Worm (Caenorhabditis elegans) whole organism, L2 larva: Measurements from ENCODE around the gene T06F4.1.

ENCODE experiments used
- C34F6.9 ChIP-seq: fragments of 150-350 bp; optimal IDR thresholded peaks from 2 replicates; lab custom pipeline; 2014; ENCODE audit warnings: missing biosample characterization, missing genetic modification characterization
- F13H6.1 ChIP-seq: sonication (generic microtip); optimal IDR thresholded peaks from 2 replicates; lab custom pipeline; 2016; ENCODE audit warnings: missing genetic modification characterization, missing compliant biosample characterization
- aly-2 ChIP-seq: fragments of 150-350 bp; optimal IDR thresholded peaks from 2 replicates; lab custom pipeline; 2014; ENCODE audit warnings: missing biosample characterization, missing genetic modification characterization
- ama-1 ChIP-seq: fragments of 150-350 bp; optimal IDR thresholded peaks from 2 replicates; lab custom pipeline; 2018; ENCODE audit warnings: inconsistent platforms
- blmp-1 ChIP-seq: sonication (generic microtip); optimal IDR thresholded peaks from 2 replicates; lab custom pipeline; 2017; ENCODE audit warnings: missing genetic modification characterization, mild to moderate bottlenecking, missing compliant biosample characterization, antibody characterized with exemption, moderate library complexity; ENCODE audit not compliant: insufficient read depth
- dmd-4 ChIP-seq: sonication (generic microtip); optimal IDR thresholded peaks from 2 replicates; lab custom pipeline; 2017; ENCODE audit warnings: missing biosample characterization, missing genetic modification characterization
- egl-27 ChIP-seq: sonication (generic microtip); optimal IDR thresholded peaks from 3 replicates; lab custom pipeline; 2017; ENCODE audit warnings: missing biosample characterization, missing genetic modification reagents, missing genetic modification characterization
- elt-1 ChIP-seq: fragments of 150-350 bp; optimal IDR thresholded peaks from 2 replicates; lab custom pipeline; 2014; ENCODE audit warnings: missing biosample characterization, missing genetic modification characterization
- elt-3 ChIP-seq: sonication (generic microtip); optimal IDR thresholded peaks from 2 replicates; lab custom pipeline; 2017; ENCODE audit warnings: missing biosample characterization, missing genetic modification characterization
- fos-1 ChIP-seq: fragments of 150-350 bp; optimal IDR thresholded peaks from 2 replicates; lab custom pipeline; 2014; ENCODE audit warnings: missing biosample characterization, missing genetic modification characterization
- lsy-2 ChIP-seq, 2 experiments: fragments of 150-350 bp in 1 of 2; sonication (generic microtip) in 1 of 2; optimal IDR thresholded peaks; 2 replicates each; lab custom pipeline; 2014 to 2017; ENCODE audit warnings: missing biosample characterization in 2 of 2, missing genetic modification characterization in 2 of 2
- mab-5 ChIP-seq: fragments of 150-350 bp; optimal IDR thresholded peaks from 2 replicates; lab custom pipeline; 2014; ENCODE audit warnings: missing biosample characterization, missing genetic modification characterization
- mbf-1 ChIP-seq: sonication (generic microtip); optimal IDR thresholded peaks from 2 replicates; lab custom pipeline; 2017; ENCODE audit warnings: missing biosample characterization, missing genetic modification characterization
- mdl-1 ChIP-seq, 2 experiments: fragments of 150-350 bp in 1 of 2; sonication (generic microtip) in 1 of 2; optimal IDR thresholded peaks; 2 replicates each; lab custom pipeline; 2017; ENCODE audit warnings: missing biosample characterization in 2 of 2, missing genetic modification characterization in 2 of 2
- nhr-10 ChIP-seq: sonication (generic microtip); optimal IDR thresholded peaks from 2 replicates; lab custom pipeline; 2017; ENCODE audit warnings: missing biosample characterization, missing genetic modification characterization
- nhr-12 ChIP-seq: fragments of 150-350 bp; optimal IDR thresholded peaks from 2 replicates; lab custom pipeline; 2014; ENCODE audit warnings: missing biosample characterization, missing genetic modification characterization
- nhr-129 ChIP-seq: fragments of 150-350 bp; optimal IDR thresholded peaks from 2 replicates; lab custom pipeline; 2014; ENCODE audit warnings: missing biosample characterization, missing genetic modification characterization
- nhr-21 ChIP-seq: fragments of 150-350 bp; optimal IDR thresholded peaks from 2 replicates; lab custom pipeline; 2014; ENCODE audit warnings: missing biosample characterization, missing genetic modification characterization
- nhr-23 ChIP-seq: fragments of 150-350 bp; optimal IDR thresholded peaks from 2 replicates; lab custom pipeline; 2014; ENCODE audit warnings: missing biosample characterization, missing genetic modification reagents, missing genetic modification characterization
- nhr-25 ChIP-seq: fragments of 150-350 bp; sonication (generic microtip); optimal IDR thresholded peaks from 3 replicates; lab custom pipeline; 2014; ENCODE audit warnings: missing biosample characterization, missing genetic modification characterization
- nhr-6 ChIP-seq: fragments of 150-350 bp; optimal IDR thresholded peaks from 2 replicates; lab custom pipeline; 2014; ENCODE audit warnings: missing biosample characterization, missing genetic modification characterization
- peb-1 ChIP-seq: fragments of 150-350 bp; optimal IDR thresholded peaks from 2 replicates; lab custom pipeline; 2014; ENCODE audit warnings: missing biosample characterization, missing genetic modification characterization
- sem-4 ChIP-seq: fragments of 150-350 bp; optimal IDR thresholded peaks from 2 replicates; lab custom pipeline; 2014; ENCODE audit warnings: missing biosample characterization, missing genetic modification reagents, missing genetic modification characterization
- skn-1 ChIP-seq: sonication (generic microtip); optimal IDR thresholded peaks from 2 replicates; lab custom pipeline; 2017; ENCODE audit warnings: missing biosample characterization, missing genetic modification characterization
- sma-9 ChIP-seq, 2 experiments: fragments of 150-350 bp in 1 of 2; sonication (generic microtip) in 1 of 2; optimal IDR thresholded peaks; 2 replicates each; lab custom pipeline; 2014 to 2016; ENCODE audit warnings: missing genetic modification characterization in 2 of 2, mild to moderate bottlenecking in 1 of 2, missing biosample characterization in 1 of 2, missing compliant biosample characterization in 1 of 2, missing genetic modification reagents in 1 of 2, moderate library complexity in 1 of 2
- snpc-4 ChIP-seq: fragments of 150-350 bp; optimal IDR thresholded peaks from 2 replicates; lab custom pipeline; 2014; ENCODE audit warnings: missing biosample characterization, missing genetic modification characterization
- unc-39 ChIP-seq: fragments of 150-350 bp; optimal IDR thresholded peaks from 2 replicates; lab custom pipeline; 2014; ENCODE audit warnings: missing biosample characterization, missing genetic modification characterization
- unc-55 ChIP-seq: fragments of 150-350 bp; sonication (generic microtip); optimal IDR thresholded peaks from 3 replicates; lab custom pipeline; 2014; ENCODE audit warnings: missing biosample characterization, missing genetic modification reagents, missing genetic modification characterization
- unc-62 ChIP-seq: fragments of 150-350 bp; optimal IDR thresholded peaks from 2 replicates; lab custom pipeline; 2014; ENCODE audit warnings: missing biosample characterization, missing genetic modification reagents, missing genetic modification characterization
- zag-1 ChIP-seq: fragments of 150-350 bp; optimal IDR thresholded peaks from 2 replicates; lab custom pipeline; 2014; ENCODE audit warnings: missing biosample characterization, missing genetic modification characterization
- ztf-4 ChIP-seq: fragments of 150-350 bp; optimal IDR thresholded peaks from 2 replicates; lab custom pipeline; 2014; ENCODE audit warnings: missing biosample characterization, missing genetic modification characterization

The T06F4.1 gene

DNA sequence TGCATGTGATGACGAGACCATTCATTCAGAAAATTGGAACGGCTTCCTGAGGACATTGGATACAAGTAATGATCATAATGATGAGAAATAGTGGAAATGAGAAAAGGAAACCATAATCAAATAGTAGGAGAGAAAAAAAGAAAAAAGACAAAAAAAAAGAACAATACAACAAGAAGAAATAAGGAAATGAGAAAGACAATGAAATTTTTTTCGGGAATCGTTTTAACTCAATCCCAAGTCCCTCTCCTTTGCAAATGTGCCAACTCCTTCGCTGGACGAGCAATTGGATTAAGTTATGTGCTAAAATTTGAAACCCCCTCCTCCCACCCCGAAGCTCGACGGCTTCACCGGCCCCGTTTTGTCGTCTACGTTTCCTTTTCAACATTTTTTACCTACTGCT lies 9.8 kb upstream of the T06F4.1 start:
- no peak for TF ChIP-seq elt-3 (tag; lab: Kevin White, UChicago)
- TF ChIP-seq unc-55 (GFP tag; lab: Kevin White, UChicago), result peak; percentile 6

DNA sequence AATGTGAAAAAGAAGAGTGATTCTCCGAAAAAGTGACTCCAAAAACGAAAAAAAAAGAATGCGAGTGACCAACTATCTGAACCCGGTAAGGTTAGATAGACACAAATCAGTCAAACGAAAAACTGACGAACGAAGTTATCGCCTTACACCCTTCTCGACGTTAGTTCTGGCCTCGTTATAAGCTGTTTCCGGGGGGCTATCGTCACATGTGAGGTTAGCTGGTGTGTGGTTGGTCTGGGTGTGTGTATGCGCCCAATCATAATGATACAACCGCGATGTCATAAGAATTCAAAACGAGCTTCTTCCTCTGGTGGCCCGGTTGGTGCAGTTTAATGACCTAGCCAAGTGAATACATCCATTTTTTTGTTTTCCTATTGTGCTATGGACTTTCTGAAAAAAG lies 6.3 kb upstream of the T06F4.1 start:
- no peak for TF ChIP-seq fos-1 (tag; lab: Kevin White, UChicago)
- TF ChIP-seq mdl-1 (tag; optimal IDR thresholded peaks at IDR 0.05; lab: Kevin White, UChicago), result no peak
- no peak for TF ChIP-seq snpc-4 (tag; lab: Kevin White, UChicago)
- no peak for TF ChIP-seq nhr-129
- TF ChIP-seq ztf-4 (tag; lab: Kevin White, UChicago), result no peak
- no peak for TF ChIP-seq C34F6.9
- TF ChIP-seq nhr-23 (tag; lab: Kevin White, UChicago), result no peak

DNA sequence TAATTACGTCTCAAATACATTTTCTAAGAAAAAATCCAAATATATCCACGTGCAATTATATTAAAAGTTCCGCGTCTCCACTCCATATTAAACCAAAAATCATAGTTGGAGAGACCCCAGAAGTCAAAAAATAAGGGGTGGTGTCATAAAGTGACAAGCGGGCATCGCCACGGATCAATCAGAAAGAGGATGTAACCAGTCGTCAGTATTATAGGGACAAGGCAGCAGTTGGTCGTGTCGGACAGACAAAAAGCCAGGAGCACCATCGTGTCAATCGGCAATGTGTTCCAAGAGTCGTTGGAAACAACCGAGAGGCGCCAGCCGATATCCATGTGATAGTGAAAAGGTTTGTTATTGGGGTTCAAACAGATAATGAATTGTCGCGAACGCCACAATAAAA lies 3.2 kb downstream of the T06F4.1 start:
- TF ChIP-seq F13H6.1 (peak; percentile 36), mbf-1 (tag; lab: Kevin White, UChicago) (no peak), nhr-10 (tag; lab: Kevin White, UChicago) (no peak), lsy-2 (tag; optimal IDR thresholded peaks at IDR 0.05; lab: Kevin White, UChicago) (peak in 1 of 2 experiments; percentile 6), sma-9 (GFP tag; optimal IDR thresholded peaks at IDR 0.05; lab: Kevin White, UChicago) (peak; percentile 14), sma-9 (tag; optimal IDR thresholded peaks at IDR 0.05; lab: Kevin White, UChicago) (no peak)

DNA sequence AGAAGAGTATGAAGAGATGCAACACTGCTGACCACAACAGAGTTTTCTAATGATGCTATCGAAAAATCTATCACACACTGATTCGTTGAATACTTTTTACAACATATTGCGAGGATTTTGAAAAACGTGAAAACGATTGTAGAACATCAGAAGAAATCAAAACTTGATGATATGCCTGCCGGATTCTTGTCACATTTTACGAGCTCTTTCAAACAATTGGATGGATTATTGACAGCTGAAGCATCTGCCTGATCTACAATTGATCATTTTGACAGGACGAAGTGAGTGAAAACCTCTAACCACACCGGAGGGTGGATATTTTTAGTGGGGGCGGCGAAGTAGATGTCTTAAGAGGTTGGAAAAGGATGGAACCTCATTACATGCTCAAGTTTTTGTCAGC lies 6.7 kb downstream of the T06F4.1 start:
- no peak for TF ChIP-seq elt-1 (tag; lab: Kevin White, UChicago)
- no peak for TF ChIP-seq unc-62 (GFP tag; lab: Kevin White, UChicago)
- TF ChIP-seq egl-27 (tag; lab: Kevin White, UChicago), result no peak
- TF ChIP-seq mab-5 (tag; lab: Kevin White, UChicago), result no peak
- TF ChIP-seq ztf-4 (tag; lab: Kevin White, UChicago), result no peak
- no peak for TF ChIP-seq nhr-12 (tag; lab: Kevin White, UChicago)
- no peak for TF ChIP-seq unc-39 (tag; lab: Kevin White, UChicago)
- TF ChIP-seq fos-1 (tag; lab: Kevin White, UChicago), result no peak
- TF ChIP-seq dmd-4 (tag; lab: Kevin White, UChicago), result no peak

DNA sequence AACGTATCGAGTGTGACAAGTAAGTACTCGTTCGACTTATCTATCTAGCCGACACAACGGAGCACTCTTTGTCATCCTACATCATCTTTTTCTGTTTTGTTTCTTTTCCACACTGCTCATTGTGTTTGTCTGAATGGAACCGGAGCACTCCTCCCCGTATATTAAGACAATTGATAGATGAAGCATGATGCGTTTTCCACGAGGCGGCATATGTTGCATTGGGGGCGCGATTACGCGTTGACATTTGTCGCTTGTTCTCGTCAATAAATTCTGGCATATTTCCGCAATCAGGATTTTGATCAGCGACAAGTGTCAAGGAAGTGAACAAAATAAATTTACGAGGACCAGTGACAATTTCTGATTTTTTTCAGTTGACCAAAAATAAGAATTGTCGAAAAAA lies 11.0 kb downstream of the T06F4.1 start:
- TF ChIP-seq unc-62 (GFP tag; lab: Kevin White, UChicago) (no peak), nhr-129 (no peak), peb-1 (tag; lab: Kevin White, UChicago) (no peak), elt-1 (tag; lab: Kevin White, UChicago) (no peak), nhr-25 (tag; lab: Kevin White, UChicago) (no peak), mdl-1 (tag; optimal IDR thresholded peaks at IDR 0.05; lab: Kevin White, UChicago) (no peak), unc-39 (tag; lab: Kevin White, UChicago) (no peak), nhr-6 (tag; lab: Kevin White, UChicago) (no peak), mab-5 (tag; lab: Kevin White, UChicago) (no peak), blmp-1 (tag; lab: Kevin White, UChicago) (no peak), elt-3 (tag; lab: Kevin White, UChicago) (no peak), aly-2 (no peak), fos-1 (tag; lab: Kevin White, UChicago) (no peak), skn-1 (no peak), nhr-12 (tag; lab: Kevin White, UChicago) (no peak), egl-27 (tag; lab: Kevin White, UChicago) (no peak), sem-4 (no peak), ama-1 (lab: Kevin White, UChicago) (no peak), zag-1 (tag; lab: Kevin White, UChicago) (no peak)

DNA sequence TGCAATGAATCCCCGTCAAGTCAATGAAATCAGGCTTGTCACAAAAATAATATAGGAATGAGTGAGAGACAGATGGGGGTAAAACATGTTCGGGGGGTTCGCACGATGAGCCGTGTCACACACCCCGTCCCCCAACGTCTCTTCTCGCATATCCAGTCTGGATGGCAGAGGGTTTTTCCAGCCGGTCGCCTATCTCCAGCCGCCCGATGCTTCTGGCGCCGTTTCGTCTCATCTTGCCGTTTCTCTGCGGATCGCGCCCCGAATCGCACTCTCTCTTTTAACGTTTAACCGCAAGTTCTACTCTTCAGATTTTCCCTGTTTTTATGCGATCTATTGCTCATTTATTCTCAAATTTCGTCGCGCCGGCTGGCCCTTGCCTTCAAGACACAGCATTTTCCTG lies 17.2 kb downstream of the T06F4.1 start:
- TF ChIP-seq egl-27 (tag; lab: Kevin White, UChicago) (no peak), nhr-21 (tag; lab: Kevin White, UChicago) (no peak)
